Worm (Caenorhabditis elegans) whole organism, L4 larva: ENCODE results near the gene T05C1.3.

Experiments used
- F10B5.3 ChIP-seq: sonication (generic microtip); optimal IDR thresholded peaks from 2 replicates; lab custom pipeline; 2016; ENCODE audit warnings: mild to moderate bottlenecking, missing genetic modification characterization, missing compliant biosample characterization
- F26F4.8 ChIP-seq: fragments of 200-800 bp; sonication (Bioruptor generic); conservative IDR thresholded peaks from 2 replicates; pipeline ENCODE4 v1.3.6; 2022; ENCODE audit warnings: missing genetic modification characterization, missing compliant biosample characterization
- F44E2.7 ChIP-seq: fragments of 200-800 bp; sonication (Bioruptor generic); IDR thresholded peaks from 2 replicates; pipeline ENCODE4 v2.1.2; 2022; ENCODE audit warnings: missing genetic modification characterization, missing compliant biosample characterization
- Y5F2A.4 ChIP-seq: fragments of 200-800 bp; sonication (Bioruptor generic); optimal IDR thresholded peaks from 2 replicates; lab custom pipeline; 2018; ENCODE audit warnings: mild to moderate bottlenecking, missing genetic modification characterization, missing compliant biosample characterization
- aha-1 ChIP-seq: fragments of 150-350 bp; peaks from one replicate; lab custom pipeline; 2014; ENCODE audit warnings: missing biosample characterization, missing genetic modification characterization
- ama-1 ChIP-seq: fragments of 150-350 bp; optimal IDR thresholded peaks from 2 replicates; lab custom pipeline; 2014; ENCODE audit warnings: inconsistent platforms, mixed read lengths
- ceh-20 ChIP-seq: fragments of 200-800 bp; sonication (Bioruptor generic); IDR thresholded peaks from 2 replicates; pipeline ENCODE4 v1.3.6; 2022; ENCODE audit warnings: missing genetic modification reagents, missing genetic modification characterization, missing compliant biosample characterization
- ceh-44 ChIP-seq: fragments of 200-800 bp; sonication (Bioruptor generic); IDR thresholded peaks from 2 replicates; pipeline ENCODE4 v1.3.6; 2022; ENCODE audit warnings: missing genetic modification reagents, missing genetic modification characterization, missing compliant biosample characterization
- ceh-62 ChIP-seq: sonication (generic microtip); optimal IDR thresholded peaks from 2 replicates; lab custom pipeline; 2017; ENCODE audit warnings: missing biosample characterization, missing genetic modification characterization
- ces-1 ChIP-seq: fragments of 150-350 bp; sonication (generic microtip); optimal IDR thresholded peaks from 4 replicates; lab custom pipeline; 2014; ENCODE audit warnings: missing biosample characterization, missing genetic modification reagents, missing genetic modification characterization
- cey-2 ChIP-seq: sonication (generic microtip); optimal IDR thresholded peaks from 3 replicates; lab custom pipeline; 2017; ENCODE audit warnings: missing genetic modification characterization, mild to moderate bottlenecking, missing compliant biosample characterization, antibody characterized with exemption, borderline replicate concordance; ENCODE audit not compliant: insufficient read depth
- daf-16 ChIP-seq, 3 experiments: sonication (generic microtip); optimal IDR thresholded peaks; 2 replicates each; lab custom pipeline; 2016 to 2017; ENCODE audit warnings: missing genetic modification characterization in 3 of 3, missing genetic modification reagents in 3 of 3, mild to moderate bottlenecking in 2 of 3, missing compliant biosample characterization in 2 of 3, missing biosample characterization in 1 of 3, moderate library complexity in 1 of 3
- fkh-10 ChIP-seq: fragments of 150-350 bp; optimal IDR thresholded peaks from 2 replicates; lab custom pipeline; 2014; ENCODE audit warnings: missing biosample characterization, missing genetic modification reagents, missing genetic modification characterization
- fos-1 ChIP-seq: fragments of 150-350 bp; optimal IDR thresholded peaks from 2 replicates; lab custom pipeline; 2014; ENCODE audit warnings: missing biosample characterization, missing genetic modification characterization
- gei-8 ChIP-seq: fragments of 200-800 bp; sonication (Bioruptor generic); optimal IDR thresholded peaks from 2 replicates; lab custom pipeline; 2018; ENCODE audit warnings: mild to moderate bottlenecking, missing genetic modification characterization, missing compliant biosample characterization
- hlh-11 ChIP-seq: fragments of 200-800 bp; sonication (Bioruptor generic); optimal IDR thresholded peaks from 2 replicates; lab custom pipeline; 2018; ENCODE audit warnings: mild to moderate bottlenecking, missing genetic modification characterization, missing compliant biosample characterization
- lin-15B ChIP-seq: fragments of 150-350 bp; sonication (generic microtip); optimal IDR thresholded peaks from 3 replicates; lab custom pipeline; 2014; ENCODE audit warnings: missing biosample characterization, missing genetic modification characterization
- lin-38 ChIP-seq: fragments of 200-800 bp; sonication (Bioruptor generic); IDR thresholded peaks from 2 replicates; pipeline ENCODE4 v1.3.6; 2022; ENCODE audit warnings: missing genetic modification reagents, missing genetic modification characterization, missing compliant biosample characterization
- lsy-2 ChIP-seq, 2 experiments: fragments of 150-350 bp in 1 of 2; sonication (generic microtip) in 1 of 2; optimal IDR thresholded peaks; 2 replicates each; lab custom pipeline; 2014 to 2017; ENCODE audit warnings: missing biosample characterization in 2 of 2, missing genetic modification characterization in 2 of 2
- madf-5 ChIP-seq, 2 experiments: fragments of 200-800 bp; sonication (Bioruptor generic); IDR thresholded peaks; 2 replicates each; pipeline ENCODE4 v1.3.6; 2022; ENCODE audit warnings: missing compliant biosample characterization in 2 of 2, missing genetic modification characterization in 2 of 2
- madf-9 ChIP-seq: fragments of 200-800 bp; sonication (Bioruptor generic); conservative IDR thresholded peaks from 2 replicates; pipeline ENCODE4 v1.3.6; 2022; ENCODE audit warnings: missing genetic modification reagents, missing genetic modification characterization, missing compliant biosample characterization
- mdl-1 ChIP-seq, 2 experiments: fragments of 150-350 bp in 1 of 2; sonication (generic microtip) in 1 of 2; optimal IDR thresholded peaks; 2 replicates each; lab custom pipeline; 2014 to 2017; ENCODE audit warnings: missing biosample characterization in 2 of 2, missing genetic modification characterization in 2 of 2
- mdt-29 ChIP-seq: fragments of 200-800 bp; sonication (Bioruptor generic); IDR thresholded peaks from 2 replicates; pipeline ENCODE4 v1.3.6; 2022; ENCODE audit warnings: missing genetic modification reagents, missing genetic modification characterization, missing compliant biosample characterization
- mep-1 ChIP-seq: fragments of 150-350 bp; sonication (generic microtip); optimal IDR thresholded peaks from 3 replicates; lab custom pipeline; 2014; ENCODE audit warnings: missing biosample characterization, missing genetic modification characterization
- mxl-3 ChIP-seq: fragments of 200-800 bp; sonication (Bioruptor generic); optimal IDR thresholded peaks from 2 replicates; lab custom pipeline; 2018; ENCODE audit warnings: mild to moderate bottlenecking, missing genetic modification characterization, missing compliant biosample characterization
- nhr-102 ChIP-seq: sonication (generic microtip); optimal IDR thresholded peaks from 2 replicates; lab custom pipeline; 2016; ENCODE audit warnings: mild to moderate bottlenecking, missing genetic modification characterization, moderate library complexity, missing compliant biosample characterization
- nhr-11 ChIP-seq: fragments of 150-350 bp; optimal IDR thresholded peaks from 2 replicates; lab custom pipeline; 2014; ENCODE audit warnings: missing biosample characterization, missing genetic modification characterization
- nhr-25 ChIP-seq: sonication (generic microtip); optimal IDR thresholded peaks from 2 replicates; lab custom pipeline; 2017; ENCODE audit warnings: missing genetic modification characterization, mild to moderate bottlenecking, missing compliant biosample characterization, antibody characterized with exemption, moderate library complexity, borderline replicate concordance; ENCODE audit not compliant: insufficient read depth
- nhr-41 ChIP-seq: fragments of 200-800 bp; sonication (Bioruptor generic); IDR thresholded peaks from 2 replicates; pipeline ENCODE4 v1.3.6; 2022; ENCODE audit warnings: missing genetic modification reagents, missing genetic modification characterization, missing compliant biosample characterization
- nhr-48 ChIP-seq: sonication (generic microtip); optimal IDR thresholded peaks from 2 replicates; lab custom pipeline; 2016; ENCODE audit warnings: mild to moderate bottlenecking, missing genetic modification characterization, missing compliant biosample characterization
- nhr-77 ChIP-seq: fragments of 150-350 bp; optimal IDR thresholded peaks from 2 replicates; lab custom pipeline; 2014; ENCODE audit warnings: missing biosample characterization, missing genetic modification characterization
- set-16 ChIP-seq: fragments of 200-800 bp; sonication (Bioruptor generic); IDR thresholded peaks from 2 replicates; pipeline ENCODE4 v1.3.6; 2022; ENCODE audit warnings: missing genetic modification reagents, missing genetic modification characterization, missing compliant biosample characterization
- skn-1 ChIP-seq: fragments of 150-350 bp; optimal IDR thresholded peaks from 2 replicates; lab custom pipeline; 2014; ENCODE audit warnings: missing biosample characterization, missing genetic modification characterization
- snpc-4 ChIP-seq: fragments of 150-350 bp; optimal IDR thresholded peaks from 2 replicates; lab custom pipeline; 2014; ENCODE audit warnings: missing biosample characterization, missing genetic modification characterization
- tag-97 ChIP-seq: fragments of 200-800 bp; sonication (Bioruptor generic); IDR thresholded peaks from 2 replicates; pipeline ENCODE4 v1.3.6; 2022; ENCODE audit warnings: missing genetic modification characterization, missing compliant biosample characterization
- unc-130 ChIP-seq: sonication (generic microtip); optimal IDR thresholded peaks from 2 replicates; lab custom pipeline; 2016; ENCODE audit warnings: missing genetic modification reagents, missing genetic modification characterization, missing compliant biosample characterization
- unc-62 ChIP-seq, 3 experiments: fragments of 150-350 bp in 1 of 3; sonication (generic microtip); optimal IDR thresholded peaks in 2 of 3; peaks in 1 of 3; 1 replicate in 1 of 3; 2 replicates in 2 of 3; lab custom pipeline; 2014 to 2017; ENCODE audit warnings: missing biosample characterization in 3 of 3, missing genetic modification characterization in 3 of 3, missing genetic modification reagents in 3 of 3, missing genotype in 1 of 3
- zip-11 ChIP-seq: fragments of 200-800 bp; sonication (Bioruptor generic); IDR thresholded peaks from 2 replicates; pipeline ENCODE4 v1.3.6; 2022; ENCODE audit warnings: missing genetic modification characterization, missing compliant biosample characterization

Gene T05C1.3

DNA sequence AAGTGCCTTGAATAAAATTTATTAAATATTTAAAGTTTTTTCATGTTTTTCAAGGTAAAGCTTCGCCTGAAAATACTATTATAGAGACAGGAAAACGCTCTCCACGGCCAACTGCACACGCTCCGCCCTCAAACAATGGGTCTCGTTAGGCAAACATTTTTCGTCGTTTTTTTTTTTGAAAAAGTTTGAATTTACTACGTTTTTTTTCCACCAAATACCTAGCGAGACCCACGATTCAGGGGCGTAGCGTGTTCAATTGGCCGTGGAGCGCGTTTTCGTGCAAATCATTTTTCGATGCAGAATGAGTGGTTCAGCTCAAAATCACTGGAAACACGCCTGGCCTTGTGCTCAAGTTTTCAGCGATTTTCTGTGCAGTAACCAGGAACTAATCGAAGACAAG lies 21.3 kb downstream of the T05C1.3 start, which contains the start of gene W06B4.2:
TSS of gene W06B4.2 (plus strand) at position 301 of the 400 bp plus-strand sequence.
- no peak for TF ChIP-seq ceh-20
- no peak for TF ChIP-seq set-16 (GFP tag; lab: Robert Waterston, UW)
- no peak for TF ChIP-seq nhr-41 (GFP tag; lab: Robert Waterston, UW)
- no peak for TF ChIP-seq snpc-4 (tag; lab: Kevin White, UChicago)
- TF ChIP-seq fkh-10: no peak
- TF ChIP-seq lin-38 (GFP tag; lab: Robert Waterston, UW): no peak
- TF ChIP-seq mxl-3 (GFP tag; lab: Kevin White, UChicago): no peak
- no peak for TF ChIP-seq ceh-62 (tag; lab: Kevin White, UChicago)
- TF ChIP-seq madf-5 (GFP tag; IDR thresholded peaks at IDR 0.05; lab: Robert Waterston, UW): no peak
- TF ChIP-seq zip-11 (GFP tag; lab: Robert Waterston, UW): no peak
- no peak for TF ChIP-seq Y5F2A.4 (GFP tag; lab: Kevin White, UChicago)
- no peak for TF ChIP-seq nhr-102 (tag; lab: Kevin White, UChicago)
- TF ChIP-seq mdt-29 (GFP tag; lab: Robert Waterston, UW): no peak
- no peak for TF ChIP-seq hlh-11 (tag; lab: Kevin White, UChicago)
- no peak for TF ChIP-seq ces-1 (GFP tag; lab: Kevin White, UChicago)
- TF ChIP-seq nhr-48 (tag; lab: Kevin White, UChicago): no peak
- TF ChIP-seq fos-1: no peak
- TF ChIP-seq F10B5.3 (tag; lab: Kevin White, UChicago): no peak
- TF ChIP-seq F44E2.7 (GFP tag; lab: Robert Waterston, UW): no peak

DNA sequence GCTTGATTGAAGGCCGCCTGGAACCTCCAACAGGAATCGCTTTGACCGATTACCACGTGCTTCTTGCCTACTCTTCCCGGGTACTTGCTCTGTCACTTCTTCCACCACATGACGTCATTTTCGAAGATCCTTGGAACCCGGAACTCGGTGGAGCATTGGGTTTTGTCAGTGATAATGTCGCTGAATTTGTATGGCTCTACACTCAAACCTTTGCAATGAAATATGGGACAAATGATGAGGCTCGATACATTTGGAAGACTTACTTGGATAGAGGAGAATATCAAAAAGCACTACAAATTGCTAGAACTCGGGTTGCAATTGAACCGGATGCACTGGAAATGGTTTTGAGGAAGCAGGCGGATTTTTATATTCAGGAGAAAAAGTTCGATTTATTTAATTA lies 26.3 kb downstream of the T05C1.3 start:
- TF ChIP-seq tag-97 (GFP tag; lab: Robert Waterston, UW) (no peak), unc-62 (GFP tag; optimal IDR thresholded peaks at IDR 0.05 in 1 of 2; lab: Kevin White, UChicago) (peak in 1 of 2 experiments; percentile 46), unc-62 (tag; optimal IDR thresholded peaks at IDR 0.05; lab: Kevin White, UChicago) (no peak), aha-1 (tag; lab: Kevin White, UChicago) (peak; percentile 94), nhr-25 (tag; lab: Kevin White, UChicago) (no peak)

DNA sequence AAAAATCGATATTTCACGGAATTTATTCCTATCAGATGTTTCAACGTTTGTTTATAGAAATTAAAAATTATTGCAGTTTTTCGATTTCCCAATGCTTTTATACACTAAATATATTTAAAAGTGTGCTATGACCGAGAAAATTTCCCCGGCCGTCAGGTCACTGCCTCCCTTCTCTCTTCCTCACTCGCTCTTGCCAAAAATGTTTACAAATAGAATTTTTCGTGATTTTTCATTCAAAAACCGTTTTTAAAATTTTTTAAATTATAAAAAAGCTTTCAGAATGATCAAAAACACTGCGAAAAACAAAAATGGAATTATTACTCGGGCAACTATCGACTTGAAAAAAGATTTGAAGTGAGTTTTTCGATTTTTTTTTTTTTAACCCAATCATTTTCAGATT lies 28.3 kb downstream of the T05C1.3 start, which contains the start of the genes T12C9.7 and vps-18:
TSS of gene T12C9.7 (minus strand) at position 101 of the 400 bp plus-strand sequence.
TSS of gene vps-18 (plus strand) at position 280 of the 400 bp plus-strand sequence.
- no peak for TF ChIP-seq lsy-2 (tag; optimal IDR thresholded peaks at IDR 0.05; lab: Kevin White, UChicago)
- no peak for TF ChIP-seq nhr-77 (tag; lab: Kevin White, UChicago)
- TF ChIP-seq madf-9: no peak
- TF ChIP-seq daf-16 (GFP tag; optimal IDR thresholded peaks at IDR 0.05; lab: Kevin White, UChicago): no peak
- TF ChIP-seq daf-16 (tag; optimal IDR thresholded peaks at IDR 0.05; lab: Kevin White, UChicago): peak; percentile 5

DNA sequence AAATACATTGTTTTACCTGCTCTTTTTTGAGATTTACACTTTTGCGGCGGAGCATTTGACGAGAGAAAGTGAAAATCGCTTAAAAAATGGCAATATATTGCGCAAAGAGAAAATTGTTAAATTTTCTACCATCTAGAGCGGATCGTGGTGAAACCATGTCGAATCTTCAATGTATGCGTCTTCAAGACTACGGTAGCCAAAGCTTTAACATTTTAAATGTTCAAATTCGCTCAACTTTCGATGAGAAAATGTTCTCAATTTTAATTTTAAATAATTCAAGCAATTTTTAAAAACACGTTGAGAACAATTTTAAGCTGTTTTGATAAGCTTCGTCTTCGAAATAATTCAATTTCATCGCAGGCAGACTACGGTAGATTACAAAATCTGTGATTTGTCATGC lies 28.9 kb downstream of the T05C1.3 start:
- TF ChIP-seq F44E2.7 (GFP tag; lab: Robert Waterston, UW) (no peak), ama-1 (lab: Kevin White, UChicago) (no peak), cey-2 (no peak), mdl-1 (tag; optimal IDR thresholded peaks at IDR 0.05; lab: Kevin White, UChicago) (no peak), skn-1 (tag; lab: Kevin White, UChicago) (no peak), gei-8 (GFP tag; lab: Kevin White, UChicago) (no peak), snpc-4 (tag; lab: Kevin White, UChicago) (no peak), lin-38 (GFP tag; lab: Robert Waterston, UW) (no peak), unc-130 (GFP tag; lab: Kevin White, UChicago) (no peak), mep-1 (tag; lab: Kevin White, UChicago) (no peak), lin-15B (tag; lab: Kevin White, UChicago) (no peak), ceh-44 (GFP tag; lab: Robert Waterston, UW) (no peak), F10B5.3 (tag; lab: Kevin White, UChicago) (no peak), nhr-25 (tag; lab: Kevin White, UChicago) (no peak), F26F4.8 (GFP tag; lab: Robert Waterston, UW) (no peak), nhr-11 (no peak)
